Fruit fly (Drosophila melanogaster) S2 (cell line): ENCODE measurements around the gene slif.

Source experiments
- CG8478 ChIP-seq: fragments of >200 bp; optimal IDR thresholded peaks from 2 replicates; lab custom pipeline; 2018
- CTCF ChIP-seq, 2 experiments: fragments of >200 bp; optimal IDR thresholded peaks; 2 replicates each; lab custom pipeline; 2018

DNA sequence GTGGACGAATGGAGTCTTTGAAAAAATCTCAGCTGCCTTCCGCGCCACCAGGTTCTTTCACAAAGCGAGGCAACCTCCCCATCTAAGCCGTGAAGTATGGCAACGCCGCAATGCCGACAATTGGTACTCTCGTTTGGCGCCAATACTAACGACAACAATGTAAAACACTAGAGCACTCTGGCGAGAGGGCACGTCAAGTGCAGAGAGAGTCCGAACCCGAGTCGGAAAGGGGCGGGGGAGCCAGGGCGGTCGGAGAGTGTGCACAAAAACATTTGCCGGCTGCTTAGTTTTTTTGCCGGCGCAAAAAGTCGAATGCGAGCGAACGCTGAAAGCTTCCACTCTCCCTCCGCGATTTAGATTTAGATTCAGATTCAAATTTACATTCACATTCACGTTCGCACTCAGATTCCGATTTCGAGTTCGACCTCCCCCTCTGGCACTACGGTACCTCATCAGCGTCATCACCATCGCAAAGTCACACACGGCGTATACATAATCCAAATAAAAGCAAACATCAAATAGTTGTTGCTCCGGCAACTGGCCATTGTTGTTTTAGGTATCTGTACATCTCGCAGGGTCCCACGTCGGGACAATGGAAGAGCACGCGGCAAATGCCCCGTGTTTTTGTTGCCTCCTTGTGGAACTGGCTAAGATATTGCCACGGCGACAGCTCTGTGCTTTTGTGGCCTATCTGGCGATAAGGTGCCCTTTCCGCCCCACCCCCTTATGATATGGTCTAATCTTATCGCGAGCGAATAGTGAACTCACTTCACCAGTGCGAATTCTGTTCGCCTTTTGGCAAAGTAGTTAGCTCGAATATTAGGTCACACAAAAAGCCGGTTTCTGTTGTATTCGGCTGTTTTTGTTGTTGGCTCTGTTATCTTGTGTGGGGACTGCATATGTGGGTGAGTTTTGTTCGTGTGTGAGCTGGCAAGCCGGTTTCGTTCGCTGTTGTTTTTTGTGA, 42.9 kb upstream of the slif start:
- no peak for TF ChIP-seq CG8478 (lab: Kevin White, UChicago)
- no peak for TF ChIP-seq CTCF (optimal IDR thresholded peaks at IDR 0.05; lab: Kevin White, UChicago)
